Worm (Caenorhabditis elegans): Measurements from ENCODE around the gene C37H5.14.

C37H5.14 gene

DNA sequence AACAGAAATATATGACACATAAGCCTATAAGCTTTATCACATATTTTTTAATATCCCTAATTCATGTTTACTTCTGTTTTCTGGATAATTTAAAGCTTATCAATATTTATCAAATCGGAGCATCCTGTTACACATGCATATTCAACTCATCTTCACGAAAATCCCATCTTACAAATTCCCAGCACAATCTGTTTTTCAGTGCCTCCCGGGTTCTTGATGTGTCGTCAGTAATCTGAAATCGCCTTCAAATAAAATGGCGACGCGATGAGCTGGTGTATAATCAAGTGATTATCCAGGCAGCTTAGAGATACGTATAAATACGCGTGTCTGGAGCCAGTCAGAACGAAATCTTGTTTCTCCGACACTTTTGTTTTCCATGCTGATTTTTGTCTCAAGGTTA is 16.3 kb upstream of the C37H5.14 start:
- no peak for TF ChIP-seq dao-5 (tag; optimal IDR thresholded peaks at IDR 0.05)
- TF ChIP-seq W03F9.2 (tag; optimal IDR thresholded peaks at IDR 0.05), result no peak

DNA sequence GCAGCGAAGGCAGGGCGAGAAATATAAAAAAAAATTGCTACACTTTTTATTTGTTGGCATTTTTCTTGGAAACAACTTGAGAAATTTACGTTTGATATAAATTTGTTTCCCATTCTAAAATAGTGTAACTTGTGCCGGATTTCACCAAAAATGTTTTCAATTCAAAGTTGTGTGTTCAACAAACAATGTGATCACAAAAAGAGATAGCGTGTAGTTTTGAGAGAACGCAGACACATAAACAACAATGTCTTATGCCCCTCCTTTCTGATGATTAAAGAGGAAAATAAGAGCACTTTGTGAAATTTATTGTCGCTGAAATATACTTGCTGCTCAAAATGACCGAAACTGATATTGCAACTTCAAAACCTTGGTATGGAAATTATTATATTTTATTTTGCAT is 13.2 kb upstream of the C37H5.14 start, which contains the start of gene abhd-5.1:
TSS of gene abhd-5.1 (plus strand) at position 230 of the 400 bp plus-strand sequence.
- TF ChIP-seq him-1 (tag; optimal IDR thresholded peaks at IDR 0.05) (no peak), W03F9.2 (tag; optimal IDR thresholded peaks at IDR 0.05) (peak; percentile 20), dao-5 (tag; optimal IDR thresholded peaks at IDR 0.05) (no peak)

DNA sequence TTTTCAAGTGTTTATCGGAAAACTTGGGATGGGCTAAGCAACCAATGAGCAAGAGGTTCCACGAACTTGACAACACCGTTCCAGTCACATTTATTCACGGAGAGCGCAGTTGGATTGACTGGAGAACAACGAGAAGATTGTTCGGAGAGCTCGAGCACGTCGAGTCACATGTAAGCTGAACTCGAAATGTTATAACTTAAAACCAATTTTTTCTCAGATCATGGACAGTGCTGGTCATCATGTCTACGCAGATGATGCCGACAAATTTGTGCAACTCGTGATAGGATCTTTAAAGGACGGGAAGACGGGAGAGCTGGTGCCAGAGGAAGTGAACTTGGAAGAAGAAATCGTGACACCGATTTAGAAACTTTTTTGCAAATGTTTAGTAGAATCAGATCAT is 12.3 kb upstream of the C37H5.14 start:
- TF ChIP-seq W03F9.2 (tag; optimal IDR thresholded peaks at IDR 0.05) (no peak), dao-5 (tag; optimal IDR thresholded peaks at IDR 0.05) (no peak), him-1 (tag; optimal IDR thresholded peaks at IDR 0.05) (no peak)

DNA sequence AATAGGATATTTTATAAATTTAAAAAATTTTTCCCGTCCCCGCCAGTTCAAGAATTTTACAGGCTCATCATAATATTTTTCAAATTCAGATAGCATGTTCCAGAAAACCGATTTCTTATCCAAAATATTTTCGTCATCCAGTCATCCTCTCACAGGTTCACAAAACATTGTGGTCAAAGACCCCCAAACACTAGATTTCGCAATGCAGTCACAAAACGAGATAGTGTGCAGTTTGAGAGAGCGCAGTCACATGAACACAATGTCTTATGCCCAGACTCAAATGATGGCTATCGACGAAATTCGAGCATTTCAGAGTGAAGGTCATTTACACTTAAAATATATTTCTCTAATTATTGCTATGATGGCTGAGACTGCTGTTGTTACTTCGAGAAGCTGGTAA is 10.4 kb upstream of the C37H5.14 start, which contains the start of gene abhd-5.2:
TSS of gene abhd-5.2 (plus strand) at position 95 of the 400 bp plus-strand sequence.
- TF ChIP-seq W03F9.2 (tag; optimal IDR thresholded peaks at IDR 0.05) (peak; percentile 11), him-1 (tag; optimal IDR thresholded peaks at IDR 0.05) (no peak)

DNA sequence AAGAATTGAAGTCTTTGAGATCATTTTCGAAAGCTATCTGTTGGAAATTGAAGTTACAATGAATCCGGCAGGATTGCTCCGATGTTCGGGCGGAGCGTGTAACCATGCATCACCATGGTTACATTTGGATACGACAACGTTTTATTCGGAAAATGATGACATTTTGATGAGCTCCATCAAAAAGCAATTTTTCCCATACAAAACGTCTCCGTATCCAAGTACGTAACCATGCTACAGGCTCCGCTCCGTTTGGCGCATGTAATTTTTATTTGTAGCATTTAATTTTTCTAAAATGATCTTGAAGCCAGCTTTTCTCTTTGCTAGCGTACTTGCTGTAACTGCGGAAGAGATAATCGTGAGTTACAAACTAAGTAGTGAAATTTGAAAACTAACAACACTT is 8.4 kb upstream of the C37H5.14 start, which contains the start of the genes cwp-2 and cwp-3:
TSS of gene cwp-2 (minus strand) at position 101 of the 400 bp plus-strand sequence.
TSS of gene cwp-3 (plus strand) at position 293 of the 400 bp plus-strand sequence.
- TF ChIP-seq dao-5 (tag; optimal IDR thresholded peaks at IDR 0.05), result no peak
- TF ChIP-seq him-1 (tag; optimal IDR thresholded peaks at IDR 0.05), result no peak
- no peak for TF ChIP-seq W03F9.2 (tag; optimal IDR thresholded peaks at IDR 0.05)

DNA sequence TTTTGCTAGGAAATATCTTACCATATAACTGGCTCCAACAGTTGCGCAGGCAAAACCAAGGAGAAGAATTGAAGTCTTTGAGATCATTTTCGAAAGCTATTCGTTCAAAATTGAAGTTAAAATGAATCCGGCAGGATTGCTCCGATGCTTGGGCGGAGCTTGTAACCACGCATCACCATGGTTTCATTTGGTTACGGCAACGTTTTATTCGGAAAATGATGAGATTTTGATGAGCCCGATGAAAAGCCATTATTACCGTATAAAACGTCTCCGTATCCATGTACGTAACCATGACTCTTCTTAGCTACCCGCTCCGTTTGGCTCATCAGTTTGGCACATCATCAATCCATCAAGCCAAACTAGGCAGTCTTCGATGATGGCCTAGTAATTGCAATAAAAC is 7.0 kb upstream of the C37H5.14 start, which contains the start of gene cwp-1:
TSS of gene cwp-1 (minus strand) at position 101 of the 400 bp plus-strand sequence.
- TF ChIP-seq dao-5 (tag; optimal IDR thresholded peaks at IDR 0.05), result no peak
- no peak for TF ChIP-seq W03F9.2 (tag; optimal IDR thresholded peaks at IDR 0.05)
- TF ChIP-seq him-1 (tag; optimal IDR thresholded peaks at IDR 0.05), result no peak

DNA sequence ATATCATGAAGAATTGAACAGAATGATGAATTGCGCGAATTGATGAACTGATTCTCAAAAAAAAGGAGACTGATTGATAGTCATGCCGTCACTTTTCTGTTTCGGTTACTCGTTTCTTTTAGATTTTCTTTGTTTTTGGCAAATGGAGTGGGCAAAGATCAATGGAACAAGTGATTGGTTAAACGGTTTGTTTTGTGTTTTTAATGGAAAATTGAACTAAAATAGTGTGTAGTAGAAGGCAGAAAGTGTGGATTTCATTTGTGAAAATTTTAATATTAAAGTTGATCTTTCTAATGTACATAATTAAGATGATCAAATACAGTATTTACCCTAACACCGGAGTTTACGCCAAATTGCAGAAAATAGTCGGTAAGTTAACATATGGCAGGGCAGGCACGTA is 5.7 kb upstream of the C37H5.14 start, which contains the start of gene nas-9:
TSS of gene nas-9 (minus strand) at position 101 of the 400 bp plus-strand sequence.
- TF ChIP-seq him-1 (tag; optimal IDR thresholded peaks at IDR 0.05) (no peak), W03F9.2 (tag; optimal IDR thresholded peaks at IDR 0.05) (no peak), dao-5 (tag; optimal IDR thresholded peaks at IDR 0.05) (no peak)

DNA sequence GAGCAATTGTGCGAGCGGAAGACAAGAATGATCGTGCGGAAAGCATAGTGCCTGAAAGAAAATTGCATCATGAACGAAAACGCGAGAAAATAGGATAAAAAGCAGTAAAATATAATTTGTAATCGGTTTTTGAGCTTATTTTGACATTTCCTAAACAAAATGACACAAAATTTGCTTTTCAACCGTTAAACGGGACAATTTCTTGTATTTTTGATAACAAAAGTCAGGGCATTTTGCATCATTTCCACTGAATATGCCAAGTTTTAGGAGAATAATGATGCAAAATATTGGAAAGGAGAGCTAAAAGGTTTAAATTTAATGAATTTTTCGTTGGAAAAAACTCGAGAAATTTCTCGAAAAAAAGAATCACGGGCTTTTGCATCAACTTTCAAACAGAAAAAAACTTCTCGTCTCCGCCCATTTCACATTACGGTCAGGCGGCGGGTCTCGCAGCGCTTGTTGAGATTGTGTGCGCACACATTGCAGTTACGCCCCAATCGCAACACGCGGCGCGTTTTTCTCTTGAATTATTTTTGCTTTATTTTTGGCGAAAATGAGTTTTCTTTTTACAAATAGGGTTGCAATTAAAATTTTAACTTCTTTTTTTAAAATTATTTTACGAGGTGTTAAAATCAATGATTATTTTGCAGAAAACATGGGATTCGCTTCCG is 7.3 kb downstream of the C37H5.14 start, which contains the start of the genes hsp-6 and C37H5.5:
TSS of gene hsp-6 (minus strand) at position 51 of the 671 bp plus-strand sequence.
TSS of gene C37H5.5 (plus strand) at position 651 of the 671 bp plus-strand sequence.
- no peak for TF ChIP-seq dao-5 (tag; optimal IDR thresholded peaks at IDR 0.05)
- TF ChIP-seq W03F9.2 (tag; optimal IDR thresholded peaks at IDR 0.05), result peak; percentile 93
- peak; percentile 14 for TF ChIP-seq him-1 (tag; optimal IDR thresholded peaks at IDR 0.05)

DNA sequence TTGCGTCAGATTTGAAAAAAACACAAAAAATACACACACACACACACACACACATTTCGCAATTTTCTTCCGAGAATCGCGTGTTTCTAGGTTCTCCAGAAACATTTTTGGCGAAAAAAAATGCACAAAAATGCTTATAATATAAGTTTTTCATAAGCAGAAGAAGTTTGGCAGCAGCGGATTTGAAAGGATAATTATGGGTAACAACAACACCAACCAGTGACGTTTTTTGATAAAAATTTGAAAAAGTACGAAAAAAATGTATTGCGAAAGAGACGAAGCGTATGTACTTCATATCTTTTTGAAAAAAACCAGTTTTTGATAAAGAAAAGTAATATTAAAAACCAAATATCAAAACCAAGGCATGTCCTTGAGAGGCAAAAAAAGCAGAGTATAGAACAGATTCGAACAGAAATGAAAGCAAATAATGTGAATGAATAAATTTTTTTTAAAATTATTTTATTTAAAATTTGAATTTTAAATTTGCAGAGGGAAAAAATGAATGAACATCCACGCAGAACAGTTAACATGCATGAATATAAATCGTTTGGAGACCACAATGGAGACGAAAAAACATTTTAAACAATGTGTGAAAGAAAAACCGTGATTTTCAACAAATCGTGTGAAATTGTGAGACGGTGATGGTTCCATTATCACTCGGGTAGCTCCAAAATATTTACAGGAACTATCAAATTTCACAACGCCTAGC is 10.3 kb downstream of the C37H5.14 start:
- TF ChIP-seq W03F9.2 (tag; optimal IDR thresholded peaks at IDR 0.05) (peak; percentile 11), dao-5 (tag; optimal IDR thresholded peaks at IDR 0.05) (no peak), him-1 (tag; optimal IDR thresholded peaks at IDR 0.05) (peak; percentile 0)

DNA sequence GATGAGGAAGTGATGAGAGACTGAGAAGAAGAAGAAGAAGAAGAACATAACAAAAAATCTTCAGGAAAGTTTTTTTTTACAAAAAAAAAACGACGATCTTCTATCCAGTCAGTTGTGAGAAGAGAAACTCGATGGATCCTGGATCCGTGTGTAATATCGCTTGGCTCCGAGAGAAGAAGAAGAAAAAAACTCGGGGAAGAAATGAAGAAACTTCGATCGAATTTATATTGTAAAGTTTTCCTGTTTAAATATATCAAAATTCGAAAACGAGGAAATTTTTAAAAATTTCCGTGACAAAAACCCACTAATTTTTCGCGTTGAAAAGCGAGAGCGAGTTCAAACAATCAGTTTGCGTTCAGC is 10.9 kb downstream of the C37H5.14 start, which contains the start of gene adss-1:
TSS of gene adss-1 (minus strand) at position 101 of the 360 bp plus-strand sequence.
- no peak for TF ChIP-seq him-1 (tag; optimal IDR thresholded peaks at IDR 0.05)
- TF ChIP-seq dao-5 (tag; optimal IDR thresholded peaks at IDR 0.05), result no peak
- no peak for TF ChIP-seq W03F9.2 (tag; optimal IDR thresholded peaks at IDR 0.05)

DNA sequence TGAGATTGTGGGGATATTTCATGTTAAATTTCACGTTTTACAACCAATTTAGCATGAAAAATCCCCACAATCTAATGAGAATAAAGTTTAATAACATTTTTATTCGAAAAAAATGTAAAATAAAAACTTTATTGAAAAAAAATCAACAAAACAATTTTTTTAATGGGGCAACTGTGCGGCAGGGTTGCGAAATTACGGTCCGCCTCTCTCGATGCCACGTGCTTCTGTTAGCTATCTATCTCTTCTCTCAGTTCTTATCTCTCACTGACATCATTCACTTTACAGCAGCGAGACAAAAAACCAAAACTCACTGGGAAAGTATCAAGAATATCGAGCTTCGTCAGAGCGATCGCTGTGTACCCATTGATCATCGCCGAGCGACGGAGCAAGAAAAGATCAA is 13.6 kb downstream of the C37H5.14 start:
- TF ChIP-seq him-1 (tag; optimal IDR thresholded peaks at IDR 0.05), result no peak
- TF ChIP-seq W03F9.2 (tag; optimal IDR thresholded peaks at IDR 0.05), result no peak
- TF ChIP-seq dao-5 (tag; optimal IDR thresholded peaks at IDR 0.05), result no peak

DNA sequence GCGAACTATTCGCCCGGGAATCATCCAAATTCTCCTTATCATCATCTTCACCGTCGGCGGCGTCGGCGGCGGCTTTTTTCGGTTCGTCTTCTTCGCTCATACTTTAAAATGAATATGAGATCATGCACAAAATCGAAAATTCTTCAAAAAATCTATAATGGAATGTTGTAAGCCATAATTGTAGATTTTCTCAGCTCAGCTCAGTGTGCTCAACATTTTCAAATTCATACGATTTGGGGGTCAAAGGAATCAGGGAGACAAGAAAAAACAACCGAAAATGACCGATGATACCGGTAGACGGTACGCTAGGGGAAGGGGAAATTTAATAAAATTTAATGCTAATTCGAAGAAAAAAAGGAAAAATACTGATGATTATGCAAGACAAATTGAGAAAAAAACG is 15.6 kb downstream of the C37H5.14 start, which contains the start of gene ccep-97:
TSS of gene ccep-97 (minus strand) at position 101 of the 400 bp plus-strand sequence.
- TF ChIP-seq him-1 (tag; optimal IDR thresholded peaks at IDR 0.05) (no peak), dao-5 (tag; optimal IDR thresholded peaks at IDR 0.05) (no peak), W03F9.2 (tag; optimal IDR thresholded peaks at IDR 0.05) (no peak)

DNA sequence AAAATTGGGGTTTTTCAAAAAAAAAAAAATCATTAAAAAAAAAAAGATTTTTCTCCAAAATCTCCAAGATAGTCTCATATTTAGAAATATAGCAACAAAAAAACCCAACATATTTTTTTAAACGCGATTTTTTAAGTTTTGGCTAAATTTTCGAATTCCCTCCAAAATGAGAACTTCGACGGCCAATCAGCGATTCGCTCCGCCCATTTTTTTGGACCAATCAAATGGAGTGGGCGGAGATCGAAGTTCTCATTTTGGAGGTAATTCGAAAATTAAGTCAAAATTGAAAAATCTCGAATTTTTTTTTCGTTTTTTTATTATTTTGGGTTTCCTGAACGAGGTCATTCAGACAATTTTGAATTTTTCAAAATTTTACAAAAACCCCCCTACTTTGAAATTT is 20.4 kb downstream of the C37H5.14 start:
- no peak for TF ChIP-seq him-1 (tag; optimal IDR thresholded peaks at IDR 0.05)
- TF ChIP-seq W03F9.2 (tag; optimal IDR thresholded peaks at IDR 0.05), result no peak
- no peak for TF ChIP-seq dao-5 (tag; optimal IDR thresholded peaks at IDR 0.05)

DNA sequence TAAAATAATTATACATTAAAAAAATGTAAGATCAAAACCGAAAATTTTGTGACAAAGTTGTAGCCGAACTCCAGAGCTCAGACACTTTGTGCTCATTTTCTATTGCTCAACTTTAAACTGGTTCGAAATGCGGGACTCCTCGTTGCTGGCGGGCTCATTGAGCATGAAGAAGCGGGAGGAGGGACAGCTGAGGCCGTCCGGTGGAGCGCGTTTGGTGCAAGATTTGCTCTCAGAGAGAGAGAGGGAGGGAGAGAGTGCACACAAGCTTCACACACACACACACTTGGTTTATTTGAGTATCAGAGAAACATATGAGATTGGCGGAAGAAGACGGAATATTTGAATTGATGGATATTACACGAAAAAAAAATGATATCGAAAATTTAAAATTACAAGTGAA is 23.5 kb downstream of the C37H5.14 start:
- TF ChIP-seq him-1 (tag; optimal IDR thresholded peaks at IDR 0.05), result no peak
- no peak for TF ChIP-seq W03F9.2 (tag; optimal IDR thresholded peaks at IDR 0.05)
- TF ChIP-seq dao-5 (tag; optimal IDR thresholded peaks at IDR 0.05), result no peak
